Worm (Caenorhabditis elegans) whole organism, L2 larva: Measurements from ENCODE around the gene Y38A10A.2.

Experiments
- C34F6.9 ChIP-seq: fragments of 150-350 bp; optimal IDR thresholded peaks from 2 replicates; lab custom pipeline; 2014; ENCODE audit warnings: missing biosample characterization, missing genetic modification characterization
- R02D3.7 ChIP-seq: fragments of 150-350 bp; optimal IDR thresholded peaks from 2 replicates; lab custom pipeline; 2014; ENCODE audit warnings: missing biosample characterization, missing genetic modification characterization
- Y55F3AM.14 ChIP-seq: fragments of 200-800 bp; sonication (Bioruptor generic); optimal IDR thresholded peaks from 2 replicates; lab custom pipeline; 2018; ENCODE audit warnings: mild to moderate bottlenecking, missing genetic modification characterization, missing compliant biosample characterization
- ZK546.5 ChIP-seq: sonication (generic microtip); optimal IDR thresholded peaks from 2 replicates; lab custom pipeline; 2017; ENCODE audit warnings: missing biosample characterization, missing genetic modification characterization
- alr-1 ChIP-seq: fragments of 150-350 bp; optimal IDR thresholded peaks from 2 replicates; lab custom pipeline; 2014; ENCODE audit warnings: missing biosample characterization, missing genetic modification characterization
- aly-2 ChIP-seq: fragments of 150-350 bp; optimal IDR thresholded peaks from 2 replicates; lab custom pipeline; 2014; ENCODE audit warnings: missing biosample characterization, missing genetic modification characterization
- ama-1 ChIP-seq: fragments of 150-350 bp; optimal IDR thresholded peaks from 2 replicates; lab custom pipeline; 2018; ENCODE audit warnings: inconsistent platforms
- ceh-16 ChIP-seq: fragments of 150-350 bp; optimal IDR thresholded peaks from 2 replicates; lab custom pipeline; 2014; ENCODE audit warnings: missing biosample characterization, missing genetic modification characterization
- dmd-4 ChIP-seq: sonication (generic microtip); optimal IDR thresholded peaks from 2 replicates; lab custom pipeline; 2017; ENCODE audit warnings: missing biosample characterization, missing genetic modification characterization
- egl-27 ChIP-seq: sonication (generic microtip); optimal IDR thresholded peaks from 3 replicates; lab custom pipeline; 2017; ENCODE audit warnings: missing biosample characterization, missing genetic modification reagents, missing genetic modification characterization
- elt-1 ChIP-seq: fragments of 150-350 bp; optimal IDR thresholded peaks from 2 replicates; lab custom pipeline; 2014; ENCODE audit warnings: missing biosample characterization, missing genetic modification characterization
- elt-3 ChIP-seq: sonication (generic microtip); optimal IDR thresholded peaks from 2 replicates; lab custom pipeline; 2017; ENCODE audit warnings: missing biosample characterization, missing genetic modification characterization
- lin-11 ChIP-seq: fragments of 150-350 bp; sonication (generic microtip); optimal IDR thresholded peaks from 2 replicates; lab custom pipeline; 2014; ENCODE audit warnings: missing biosample characterization, missing genetic modification characterization, inconsistent platforms, mixed read lengths
- lin-13 ChIP-seq: fragments of 150-350 bp; optimal IDR thresholded peaks from 2 replicates; lab custom pipeline; 2014; ENCODE audit warnings: missing biosample characterization, missing genetic modification reagents, missing genetic modification characterization
- lin-39 ChIP-seq: fragments of 150-350 bp; optimal IDR thresholded peaks from 2 replicates; lab custom pipeline; 2014; ENCODE audit warnings: missing biosample characterization, missing genetic modification reagents, missing genetic modification characterization
- lsy-2 ChIP-seq, 2 experiments: fragments of 150-350 bp in 1 of 2; sonication (generic microtip) in 1 of 2; optimal IDR thresholded peaks; 2 replicates each; lab custom pipeline; 2014 to 2017; ENCODE audit warnings: missing biosample characterization in 2 of 2, missing genetic modification characterization in 2 of 2
- mab-5 ChIP-seq: fragments of 150-350 bp; optimal IDR thresholded peaks from 2 replicates; lab custom pipeline; 2014; ENCODE audit warnings: missing biosample characterization, missing genetic modification characterization
- mbf-1 ChIP-seq: sonication (generic microtip); optimal IDR thresholded peaks from 2 replicates; lab custom pipeline; 2017; ENCODE audit warnings: missing biosample characterization, missing genetic modification characterization
- mdl-1 ChIP-seq, 2 experiments: fragments of 150-350 bp in 1 of 2; sonication (generic microtip) in 1 of 2; optimal IDR thresholded peaks; 2 replicates each; lab custom pipeline; 2017; ENCODE audit warnings: missing biosample characterization in 2 of 2, missing genetic modification characterization in 2 of 2
- nhr-10 ChIP-seq: sonication (generic microtip); optimal IDR thresholded peaks from 2 replicates; lab custom pipeline; 2017; ENCODE audit warnings: missing biosample characterization, missing genetic modification characterization
- nhr-11 ChIP-seq: fragments of 150-350 bp; optimal IDR thresholded peaks from 2 replicates; lab custom pipeline; 2014; ENCODE audit warnings: missing biosample characterization, missing genetic modification characterization
- nhr-12 ChIP-seq: fragments of 150-350 bp; optimal IDR thresholded peaks from 2 replicates; lab custom pipeline; 2014; ENCODE audit warnings: missing biosample characterization, missing genetic modification characterization
- nhr-129 ChIP-seq: fragments of 150-350 bp; optimal IDR thresholded peaks from 2 replicates; lab custom pipeline; 2014; ENCODE audit warnings: missing biosample characterization, missing genetic modification characterization
- nhr-21 ChIP-seq: fragments of 150-350 bp; optimal IDR thresholded peaks from 2 replicates; lab custom pipeline; 2014; ENCODE audit warnings: missing biosample characterization, missing genetic modification characterization
- nhr-237 ChIP-seq: fragments of 150-350 bp; optimal IDR thresholded peaks from 2 replicates; lab custom pipeline; 2014; ENCODE audit warnings: missing biosample characterization, missing genetic modification characterization
- nhr-77 ChIP-seq: fragments of 150-350 bp; optimal IDR thresholded peaks from 2 replicates; lab custom pipeline; 2014; ENCODE audit warnings: missing biosample characterization, missing genetic modification characterization
- peb-1 ChIP-seq: fragments of 150-350 bp; optimal IDR thresholded peaks from 2 replicates; lab custom pipeline; 2014; ENCODE audit warnings: missing biosample characterization, missing genetic modification characterization
- sem-4 ChIP-seq: fragments of 150-350 bp; optimal IDR thresholded peaks from 2 replicates; lab custom pipeline; 2014; ENCODE audit warnings: missing biosample characterization, missing genetic modification reagents, missing genetic modification characterization
- skn-1 ChIP-seq: sonication (generic microtip); optimal IDR thresholded peaks from 2 replicates; lab custom pipeline; 2017; ENCODE audit warnings: missing biosample characterization, missing genetic modification characterization
- sma-3 ChIP-seq: sonication (generic microtip); optimal IDR thresholded peaks from 2 replicates; lab custom pipeline; 2016; ENCODE audit warnings: missing genetic modification reagents, missing genetic modification characterization, missing compliant biosample characterization
- sma-9 ChIP-seq, 2 experiments: fragments of 150-350 bp in 1 of 2; sonication (generic microtip) in 1 of 2; optimal IDR thresholded peaks; 2 replicates each; lab custom pipeline; 2014 to 2016; ENCODE audit warnings: missing genetic modification characterization in 2 of 2, mild to moderate bottlenecking in 1 of 2, missing biosample characterization in 1 of 2, missing compliant biosample characterization in 1 of 2, missing genetic modification reagents in 1 of 2, moderate library complexity in 1 of 2
- snpc-4 ChIP-seq: fragments of 150-350 bp; optimal IDR thresholded peaks from 2 replicates; lab custom pipeline; 2014; ENCODE audit warnings: missing biosample characterization, missing genetic modification characterization
- unc-39 ChIP-seq: fragments of 150-350 bp; optimal IDR thresholded peaks from 2 replicates; lab custom pipeline; 2014; ENCODE audit warnings: missing biosample characterization, missing genetic modification characterization
- unc-55 ChIP-seq: fragments of 150-350 bp; sonication (generic microtip); optimal IDR thresholded peaks from 3 replicates; lab custom pipeline; 2014; ENCODE audit warnings: missing biosample characterization, missing genetic modification reagents, missing genetic modification characterization
- zag-1 ChIP-seq: fragments of 150-350 bp; optimal IDR thresholded peaks from 2 replicates; lab custom pipeline; 2014; ENCODE audit warnings: missing biosample characterization, missing genetic modification characterization
- ztf-1 ChIP-seq: fragments of 200-800 bp; sonication (Bioruptor generic); conservative IDR thresholded peaks from 2 replicates; pipeline ENCODE4 v1.3.6; 2022; ENCODE audit warnings: missing genetic modification characterization, missing compliant biosample characterization
- ztf-4 ChIP-seq: fragments of 150-350 bp; optimal IDR thresholded peaks from 2 replicates; lab custom pipeline; 2014; ENCODE audit warnings: missing biosample characterization, missing genetic modification characterization

The Y38A10A.2 gene

ce11 chrV:6016097-6016496 is 47.1 kb downstream of the Y38A10A.2 start:
- TF ChIP-seq sma-3 (GFP tag; lab: Kevin White, UChicago) (no peak), unc-55 (GFP tag; lab: Kevin White, UChicago) (no peak), lsy-2 (tag; optimal IDR thresholded peaks at IDR 0.05; lab: Kevin White, UChicago) (no peak), nhr-77 (tag; lab: Kevin White, UChicago) (no peak), nhr-11 (tag; lab: Kevin White, UChicago) (no peak), ZK546.5 (no peak), unc-39 (no peak), nhr-129 (tag; lab: Kevin White, UChicago) (no peak), zag-1 (tag; lab: Kevin White, UChicago) (no peak), alr-1 (tag; lab: Kevin White, UChicago) (no peak), nhr-10 (no peak), sma-9 (GFP tag; optimal IDR thresholded peaks at IDR 0.05; lab: Kevin White, UChicago) (no peak), sma-9 (tag; optimal IDR thresholded peaks at IDR 0.05; lab: Kevin White, UChicago) (no peak)

ce11 chrV:6015546-6016089 is 47.6 kb downstream of the Y38A10A.2 start:
- TF ChIP-seq lsy-2 (tag; optimal IDR thresholded peaks at IDR 0.05; lab: Kevin White, UChicago) (no peak), nhr-11 (tag; lab: Kevin White, UChicago) (no peak), egl-27 (tag; lab: Kevin White, UChicago) (no peak), alr-1 (tag; lab: Kevin White, UChicago) (no peak), nhr-129 (tag; lab: Kevin White, UChicago) (no peak), ama-1 (lab: Kevin White, UChicago) (no peak), elt-3 (tag; lab: Kevin White, UChicago) (no peak), nhr-237 (tag; lab: Kevin White, UChicago) (no peak), aly-2 (no peak), unc-39 (no peak), lin-11 (tag; lab: Kevin White, UChicago) (no peak), dmd-4 (tag; lab: Kevin White, UChicago) (no peak), mab-5 (no peak)

- no peak for TF ChIP-seq Y55F3AM.14 (GFP tag; lab: Kevin White, UChicago)
- no peak for TF ChIP-seq snpc-4
- no peak for TF ChIP-seq lin-13
- no peak for TF ChIP-seq mbf-1 (tag; lab: Kevin White, UChicago)
- TF ChIP-seq ztf-1 (GFP tag; lab: Robert Waterston, UW): no peak
- TF ChIP-seq sma-3 (GFP tag; lab: Kevin White, UChicago): peak; percentile 11
- no peak for TF ChIP-seq peb-1 (tag; lab: Kevin White, UChicago)
- TF ChIP-seq, all 48 proteins: peak for 1
Measured at ce11 chrV:6012401-6012800, 50.8 kb downstream of the Y38A10A.2 start.

ce11 chrV:6010642-6011041 is 52.6 kb downstream of the Y38A10A.2 start:
- TF ChIP-seq nhr-10 (no peak), sem-4 (tag; lab: Kevin White, UChicago) (no peak), elt-3 (tag; lab: Kevin White, UChicago) (no peak), mbf-1 (tag; lab: Kevin White, UChicago) (no peak), mab-5 (no peak), elt-1 (tag; lab: Kevin White, UChicago) (no peak), peb-1 (tag; lab: Kevin White, UChicago) (no peak), nhr-12 (no peak), ztf-4 (tag; lab: Kevin White, UChicago) (no peak), ceh-16 (tag; lab: Kevin White, UChicago) (no peak), unc-39 (no peak), lin-39 (tag; lab: Kevin White, UChicago) (no peak), lsy-2 (tag; optimal IDR thresholded peaks at IDR 0.05; lab: Kevin White, UChicago) (no peak), nhr-21 (tag; lab: Kevin White, UChicago) (no peak), lin-13 (no peak), nhr-129 (tag; lab: Kevin White, UChicago) (no peak), aly-2 (no peak), R02D3.7 (no peak), mdl-1 (tag; optimal IDR thresholded peaks at IDR 0.05; lab: Kevin White, UChicago) (no peak)

ce11 chrV:6007927-6008326 is 55.3 kb downstream of the Y38A10A.2 start:
- TF ChIP-seq snpc-4: no peak
- no peak for TF ChIP-seq nhr-21 (tag; lab: Kevin White, UChicago)
- no peak for TF ChIP-seq ztf-1 (GFP tag; lab: Robert Waterston, UW)
- no peak for TF ChIP-seq dmd-4 (tag; lab: Kevin White, UChicago)
- no peak for TF ChIP-seq lin-13
- no peak for TF ChIP-seq ztf-4 (tag; lab: Kevin White, UChicago)
- no peak for TF ChIP-seq peb-1 (tag; lab: Kevin White, UChicago)
- TF ChIP-seq alr-1 (tag; lab: Kevin White, UChicago): no peak
- no peak for TF ChIP-seq C34F6.9 (tag; lab: Kevin White, UChicago)
- TF ChIP-seq zag-1 (tag; lab: Kevin White, UChicago): no peak
- TF ChIP-seq sma-3 (GFP tag; lab: Kevin White, UChicago): no peak
- no peak for TF ChIP-seq sem-4 (tag; lab: Kevin White, UChicago)
- TF ChIP-seq mab-5: no peak
- TF ChIP-seq skn-1: no peak
- TF ChIP-seq, all 48 proteins: peak for 0
